Worm (Caenorhabditis elegans) whole organism, L3 larva: Measurements from ENCODE around the gene F14F8.8.

ENCODE experiments used
- R02D3.7 ChIP-seq: fragments of 150-350 bp; optimal IDR thresholded peaks from 2 replicates; lab custom pipeline; 2014; ENCODE audit warnings: missing biosample characterization, missing genetic modification characterization
- ZK546.5 ChIP-seq: sonication (generic microtip); optimal IDR thresholded peaks from 2 replicates; lab custom pipeline; 2017; ENCODE audit warnings: missing biosample characterization, missing genetic modification characterization
- ama-1 ChIP-seq: fragments of 150-350 bp; optimal IDR thresholded peaks from 2 replicates; lab custom pipeline; 2018
- ceh-16 ChIP-seq: sonication (generic microtip); optimal IDR thresholded peaks from 2 replicates; lab custom pipeline; 2017; ENCODE audit warnings: missing biosample characterization, missing genetic modification characterization
- ceh-82 ChIP-seq: fragments of 150-350 bp; optimal IDR thresholded peaks from 2 replicates; lab custom pipeline; 2014; ENCODE audit warnings: missing biosample characterization, missing genetic modification characterization
- ceh-9 ChIP-seq: sonication (generic microtip); optimal IDR thresholded peaks from 2 replicates; lab custom pipeline; 2018; ENCODE audit warnings: missing biosample characterization, missing genetic modification characterization
- daf-12 ChIP-seq: fragments of 150-350 bp; optimal IDR thresholded peaks from 2 replicates; lab custom pipeline; 2014; ENCODE audit warnings: missing biosample characterization, missing genetic modification reagents, missing genetic modification characterization
- egl-27 ChIP-seq: sonication (generic microtip); optimal IDR thresholded peaks from 4 replicates; lab custom pipeline; 2017; ENCODE audit warnings: missing biosample characterization, missing genetic modification reagents, missing genetic modification characterization
- egl-5 ChIP-seq: fragments of 150-350 bp; optimal IDR thresholded peaks from 2 replicates; lab custom pipeline; 2017; ENCODE audit warnings: missing biosample characterization, missing genetic modification reagents, missing genetic modification characterization, inconsistent platforms
- elt-1 ChIP-seq: fragments of 150-350 bp; optimal IDR thresholded peaks from 2 replicates; lab custom pipeline; 2014; ENCODE audit warnings: missing biosample characterization, missing genetic modification characterization
- elt-2 ChIP-seq: sonication (generic microtip); optimal IDR thresholded peaks from 2 replicates; lab custom pipeline; 2016; ENCODE audit warnings: missing genetic modification reagents, mild to moderate bottlenecking, missing genetic modification characterization, missing compliant biosample characterization
- elt-3 ChIP-seq, 3 experiments: fragments of 150-350 bp in 1 of 3; sonication (generic microtip) in 2 of 3; optimal IDR thresholded peaks; 2 replicates in 2 of 3; 4 replicates in 1 of 3; lab custom pipeline; 2014 to 2017; ENCODE audit warnings: missing biosample characterization in 3 of 3, missing genetic modification characterization in 3 of 3
- eor-1 ChIP-seq, 2 experiments: fragments of 150-350 bp; optimal IDR thresholded peaks; 2 replicates each; lab custom pipeline; 2014 to 2018; ENCODE audit warnings: missing biosample characterization in 2 of 2, missing genetic modification characterization in 2 of 2
- hmg-11 ChIP-seq: sonication (generic microtip); optimal IDR thresholded peaks from 2 replicates; lab custom pipeline; 2016; ENCODE audit warnings: missing genetic modification characterization, missing compliant biosample characterization
- jun-1 ChIP-seq: fragments of 150-350 bp; optimal IDR thresholded peaks from 2 replicates; lab custom pipeline; 2014; ENCODE audit warnings: missing biosample characterization, missing genetic modification reagents, missing genetic modification characterization
- lin-15B ChIP-seq: fragments of 150-350 bp; optimal IDR thresholded peaks from 2 replicates; lab custom pipeline; 2014; ENCODE audit warnings: missing biosample characterization, missing genetic modification characterization
- lsy-12 ChIP-seq: sonication (generic microtip); optimal IDR thresholded peaks from 2 replicates; lab custom pipeline; 2016; ENCODE audit warnings: mild to moderate bottlenecking, missing genetic modification characterization, missing compliant biosample characterization
- mdl-1 ChIP-seq: fragments of 150-350 bp; optimal IDR thresholded peaks from 2 replicates; lab custom pipeline; 2014; ENCODE audit warnings: missing biosample characterization, missing genetic modification characterization
- mml-1 ChIP-seq: fragments of 150-350 bp; sonication (generic microtip); optimal IDR thresholded peaks from 3 replicates; lab custom pipeline; 2014; ENCODE audit warnings: missing biosample characterization, missing genetic modification characterization
- nfya-1 ChIP-seq: sonication (generic microtip); optimal IDR thresholded peaks from 2 replicates; lab custom pipeline; 2017; ENCODE audit warnings: missing genetic modification characterization, mild to moderate bottlenecking, missing compliant biosample characterization, antibody characterized with exemption, moderate library complexity; ENCODE audit not compliant: insufficient read depth
- nhr-237 ChIP-seq: fragments of 150-350 bp; optimal IDR thresholded peaks from 2 replicates; lab custom pipeline; 2014; ENCODE audit warnings: missing biosample characterization, missing genetic modification characterization
- nhr-25 ChIP-seq: sonication (generic microtip); optimal IDR thresholded peaks from 2 replicates; lab custom pipeline; 2017; ENCODE audit warnings: missing biosample characterization, missing genetic modification characterization
- nhr-28 ChIP-seq: fragments of 150-350 bp; optimal IDR thresholded peaks from 2 replicates; lab custom pipeline; 2014; ENCODE audit warnings: missing biosample characterization, missing genetic modification characterization
- nhr-43 ChIP-seq: sonication (generic microtip); optimal IDR thresholded peaks from 2 replicates; lab custom pipeline; 2016; ENCODE audit warnings: mild to moderate bottlenecking, missing genetic modification characterization, missing compliant biosample characterization; ENCODE audit not compliant: poor library complexity, severe bottlenecking
- nhr-67 ChIP-seq: fragments of 150-350 bp; optimal IDR thresholded peaks from 2 replicates; lab custom pipeline; 2014; ENCODE audit warnings: missing biosample characterization, missing genetic modification characterization
- nhr-76 ChIP-seq: fragments of 150-350 bp; sonication (generic microtip); optimal IDR thresholded peaks from 5 replicates; lab custom pipeline; 2014; ENCODE audit warnings: missing biosample characterization, missing genetic modification characterization
- nhr-77 ChIP-seq: fragments of 150-350 bp; optimal IDR thresholded peaks from 2 replicates; lab custom pipeline; 2014; ENCODE audit warnings: missing biosample characterization, missing genetic modification characterization
- pha-4 ChIP-seq: fragments of 150-350 bp; optimal IDR thresholded peaks from 2 replicates; lab custom pipeline; 2014; ENCODE audit warnings: missing biosample characterization, missing genetic modification reagents, missing genetic modification characterization
- pqm-1 ChIP-seq: fragments of 150-350 bp; optimal IDR thresholded peaks from 2 replicates; lab custom pipeline; 2017; ENCODE audit warnings: missing biosample characterization, missing genetic modification characterization, inconsistent platforms
- sea-2 ChIP-seq: fragments of 150-350 bp; sonication (generic microtip); optimal IDR thresholded peaks from 4 replicates; lab custom pipeline; 2014; ENCODE audit warnings: missing biosample characterization, missing genetic modification reagents, missing genetic modification characterization
- snpc-4 ChIP-seq: fragments of 150-350 bp; optimal IDR thresholded peaks from 2 replicates; lab custom pipeline; 2014; ENCODE audit warnings: missing biosample characterization, missing genetic modification characterization
- tbx-2 ChIP-seq: sonication (generic microtip); optimal IDR thresholded peaks from 2 replicates; lab custom pipeline; 2016; ENCODE audit warnings: mild to moderate bottlenecking, missing genetic modification characterization, missing compliant biosample characterization
- unc-39 ChIP-seq: sonication (generic microtip); optimal IDR thresholded peaks from 4 replicates; lab custom pipeline; 2017; ENCODE audit warnings: missing biosample characterization, missing genetic modification characterization
- unc-62 ChIP-seq: fragments of 150-350 bp; sonication (generic microtip); optimal IDR thresholded peaks from 4 replicates; lab custom pipeline; 2014; ENCODE audit warnings: missing biosample characterization, missing genetic modification reagents, missing genetic modification characterization
- ztf-11 ChIP-seq: fragments of 150-350 bp; optimal IDR thresholded peaks from 2 replicates; lab custom pipeline; 2014; ENCODE audit warnings: missing biosample characterization, missing genetic modification characterization
- ztf-4 ChIP-seq: fragments of 150-350 bp; optimal IDR thresholded peaks from 2 replicates; lab custom pipeline; 2014; ENCODE audit warnings: missing biosample characterization, missing genetic modification characterization

The F14F8.8 gene

DNA sequence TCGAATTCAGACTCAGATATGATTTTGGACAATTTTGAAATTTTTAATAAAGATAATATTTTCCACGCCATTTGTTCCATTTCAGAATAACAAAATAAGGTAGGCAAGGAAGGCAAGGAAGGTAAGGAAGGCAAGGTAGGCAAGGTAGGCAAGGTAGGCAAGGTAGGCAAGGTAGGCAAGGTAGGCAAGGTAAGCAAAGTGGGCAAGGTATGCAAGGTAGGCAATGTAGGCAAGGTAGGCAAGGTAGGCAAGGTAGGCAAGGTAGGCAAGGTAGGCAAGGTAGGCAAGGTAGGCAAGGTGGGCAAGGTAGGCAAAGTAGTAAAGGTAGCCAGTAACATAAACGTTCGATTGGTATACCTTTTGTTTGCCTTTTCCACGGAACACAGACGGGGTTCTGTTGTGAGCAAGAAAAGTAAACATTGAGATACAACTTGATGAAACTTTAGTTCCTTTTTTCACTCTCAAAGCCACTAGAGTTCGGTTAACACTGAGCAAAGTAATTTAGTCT, 27.7 kb upstream of the F14F8.8 start, which contains the start of gene Y70C5C.1:
Gene Y70C5C.1 (plus strand): TSS at position 458 of the 508 bp plus-strand sequence.
- TF ChIP-seq hmg-11 (tag; lab: Kevin White, UChicago) (no peak), tbx-2 (tag; lab: Kevin White, UChicago) (no peak), R02D3.7 (tag; lab: Kevin White, UChicago) (no peak), eor-1 (tag; optimal IDR thresholded peaks at IDR 0.05; lab: Kevin White, UChicago) (no peak), nhr-43 (no peak), elt-1 (no peak), ztf-11 (tag; lab: Kevin White, UChicago) (no peak), elt-2 (no peak)
- TF ChIP-seq, all 47 proteins: peak for 0

DNA sequence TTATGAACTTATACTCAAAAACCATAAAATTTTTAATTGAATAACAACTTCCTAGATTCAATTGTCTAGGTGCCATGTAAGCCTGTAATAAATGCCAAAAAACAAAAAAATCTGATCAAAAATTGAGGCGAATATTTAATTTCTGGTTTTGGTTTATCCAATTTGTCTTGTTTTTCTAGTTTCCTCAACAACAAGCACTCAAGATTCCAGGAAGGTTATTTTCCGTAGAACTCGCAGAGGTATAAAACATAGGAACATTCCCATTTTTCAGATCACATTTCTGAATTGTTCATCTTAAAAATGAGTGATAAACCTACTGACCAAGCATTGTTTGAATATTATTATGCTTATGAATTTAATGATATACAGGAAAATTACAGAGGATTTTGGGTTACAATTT, 25.1 kb upstream of the F14F8.8 start, which contains the start of gene srw-41:
Gene srw-41 (plus strand): TSS at position 301 of the 400 bp plus-strand sequence.
- no peak for TF ChIP-seq jun-1 (tag; lab: Kevin White, UChicago)
- no peak for TF ChIP-seq mdl-1 (tag; lab: Kevin White, UChicago)
- TF ChIP-seq nhr-67 (tag; lab: Kevin White, UChicago), result no peak
- no peak for TF ChIP-seq mml-1 (tag; lab: Kevin White, UChicago)

DNA sequence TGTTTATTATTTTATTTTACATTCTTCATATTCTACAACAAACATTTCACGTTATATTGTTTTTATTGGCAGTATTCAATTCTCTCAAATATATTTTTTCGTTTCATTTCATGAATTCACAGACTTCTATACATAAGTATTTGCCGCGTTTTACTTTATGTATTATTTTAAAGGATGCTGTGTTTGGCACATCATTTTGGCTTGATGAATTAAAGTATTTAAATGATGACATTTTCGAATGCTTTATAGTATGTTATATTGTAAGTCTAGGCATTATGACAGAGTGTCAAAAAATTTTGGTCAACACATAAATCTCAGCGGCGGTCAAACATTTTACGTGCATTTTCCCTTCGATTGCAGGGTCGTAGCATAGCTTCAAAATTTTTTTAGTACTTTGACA, 23.4 kb upstream of the F14F8.8 start:
- TF ChIP-seq pha-4 (no peak), egl-27 (tag; lab: Kevin White, UChicago) (no peak), ama-1 (no peak), pqm-1 (no peak), ZK546.5 (tag; lab: Kevin White, UChicago) (no peak), nhr-28 (tag; lab: Kevin White, UChicago) (no peak), lin-15B (tag; lab: Kevin White, UChicago) (no peak), ceh-16 (tag; lab: Kevin White, UChicago) (no peak), lsy-12 (no peak), hmg-11 (tag; lab: Kevin White, UChicago) (no peak), unc-62 (GFP tag; lab: Kevin White, UChicago) (no peak), ztf-4 (tag; lab: Kevin White, UChicago) (no peak), daf-12 (tag; lab: Kevin White, UChicago) (no peak), nhr-43 (no peak), nfya-1 (tag; lab: Kevin White, UChicago) (no peak), nhr-76 (tag; lab: Kevin White, UChicago) (no peak), R02D3.7 (tag; lab: Kevin White, UChicago) (no peak), ceh-82 (no peak)

DNA sequence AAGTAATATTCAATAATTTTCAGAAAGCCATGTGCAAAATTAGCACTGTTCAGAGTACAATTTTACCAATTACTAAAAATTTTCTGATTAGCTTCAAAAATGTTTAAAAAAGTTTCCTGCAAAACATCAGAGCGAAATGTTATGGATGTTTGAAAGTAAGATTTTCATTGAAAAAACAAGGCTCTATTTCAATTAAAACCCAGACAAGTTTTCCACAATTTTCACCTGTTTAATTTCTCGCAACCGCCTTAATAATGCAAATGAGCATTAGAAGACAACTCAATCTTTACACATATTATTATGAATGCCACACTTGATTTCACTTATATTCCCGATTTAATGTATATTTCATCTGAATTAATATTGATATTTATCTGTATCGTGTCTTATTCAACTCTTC, 22.4 kb upstream of the F14F8.8 start, which contains the start of gene srz-101:
Gene srz-101 (plus strand): TSS at position 301 of the 400 bp plus-strand sequence.
- TF ChIP-seq nhr-237, result no peak
- TF ChIP-seq hmg-11 (tag; lab: Kevin White, UChicago), result no peak
- no peak for TF ChIP-seq eor-1 (tag; optimal IDR thresholded peaks at IDR 0.05; lab: Kevin White, UChicago)
- no peak for TF ChIP-seq nhr-25 (tag; lab: Kevin White, UChicago)
- no peak for TF ChIP-seq elt-3 (tag; optimal IDR thresholded peaks at IDR 0.05; lab: Kevin White, UChicago)
- TF ChIP-seq mml-1 (tag; lab: Kevin White, UChicago), result no peak
- no peak for TF ChIP-seq nhr-43
- TF ChIP-seq R02D3.7 (tag; lab: Kevin White, UChicago), result no peak
- TF ChIP-seq egl-27 (tag; lab: Kevin White, UChicago), result no peak
- TF ChIP-seq ZK546.5 (tag; lab: Kevin White, UChicago), result no peak
- no peak for TF ChIP-seq nhr-28 (tag; lab: Kevin White, UChicago)
- no peak for TF ChIP-seq nfya-1 (tag; lab: Kevin White, UChicago)
- TF ChIP-seq unc-39, result no peak
- no peak for TF ChIP-seq sea-2 (GFP tag; lab: Kevin White, UChicago)
- TF ChIP-seq ztf-11 (tag; lab: Kevin White, UChicago), result no peak
- TF ChIP-seq ceh-9 (tag; lab: Kevin White, UChicago), result no peak
- TF ChIP-seq tbx-2 (tag; lab: Kevin White, UChicago), result no peak
- TF ChIP-seq snpc-4 (tag; lab: Kevin White, UChicago), result no peak
- TF ChIP-seq egl-5 (tag; lab: Kevin White, UChicago), result no peak
- no peak for TF ChIP-seq nhr-77
